Worm (Caenorhabditis elegans): ENCODE data around the gene F26F2.3.
"Not testable (repeated sequence)": the region's sequence is repeated elsewhere in the genome, so short reads cannot be mapped to it uniquely, and the experiment has no call there.

F26F2.3 gene

DNA sequence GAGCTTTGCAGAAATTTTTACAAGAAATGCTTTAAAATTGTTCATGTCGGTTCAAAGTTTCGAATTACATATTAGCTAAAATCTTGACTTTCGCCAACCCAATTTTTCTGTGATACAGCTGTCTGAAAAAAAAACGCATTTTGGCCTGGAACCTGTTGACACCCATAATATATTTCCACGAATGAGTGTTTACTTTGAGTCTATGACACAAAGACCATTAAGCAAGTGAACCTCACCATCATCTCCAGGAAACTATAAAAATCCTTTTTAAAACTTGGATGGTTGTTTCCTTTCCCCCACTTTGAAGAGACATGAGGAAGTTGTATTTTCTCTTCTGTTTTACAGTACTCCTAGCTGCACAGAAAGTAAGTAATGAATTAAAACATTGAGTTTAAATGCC is 8.0 kb upstream of the F26F2.3 start, which contains the start of gene clec-263:
Gene clec-263 (plus strand): TSS at position 301 of the 400 bp plus-strand sequence.
- TF ChIP-seq sea-1 (GFP tag; conservative IDR thresholded peaks at IDR 0.05), result no peak
- TF ChIP-seq tbx-37 (GFP tag; conservative IDR thresholded peaks at IDR 0.05), result no peak
- no peak for TF ChIP-seq F13C5.2 (tag; optimal IDR thresholded peaks at IDR 0.05)
- TF ChIP-seq hnd-1 (tag; optimal IDR thresholded peaks at IDR 0.05), result no peak
- TF ChIP-seq pes-1 (GFP tag; IDR thresholded peaks at IDR 0.05), result no peak
- no peak for TF ChIP-seq aly-1 (tag; optimal IDR thresholded peaks at IDR 0.05)
- TF ChIP-seq ceh-13 (GFP tag; optimal IDR thresholded peaks at IDR 0.05), result no peak
- TF ChIP-seq scrt-1 (GFP tag; IDR thresholded peaks at IDR 0.05), result no peak
- no peak for TF ChIP-seq hmg-4 (GFP tag; optimal IDR thresholded peaks at IDR 0.05)
- TF ChIP-seq tbx-11 (GFP tag; IDR thresholded peaks at IDR 0.05), result no peak
- no peak for TF ChIP-seq ama-1 (optimal IDR thresholded peaks at IDR 0.05)
- TF ChIP-seq ets-7 (tag; optimal IDR thresholded peaks at IDR 0.05), result no peak

DNA sequence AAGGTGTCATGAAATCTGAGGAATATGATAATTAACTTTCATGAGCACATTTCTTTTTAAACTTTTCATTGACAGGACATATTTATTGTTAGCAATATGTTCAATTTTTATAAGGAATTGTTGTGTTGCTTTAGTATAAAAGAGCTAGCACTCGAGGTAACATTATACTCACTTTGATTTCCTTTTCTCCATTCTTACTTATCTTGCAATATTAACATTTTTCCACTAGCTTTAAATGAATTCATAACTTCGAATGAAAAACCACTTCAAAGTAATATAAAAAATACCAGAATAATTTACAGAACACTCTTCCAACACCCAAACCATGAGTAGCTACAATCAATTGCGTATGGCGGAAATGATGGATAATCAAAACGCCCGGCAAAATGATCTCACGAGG is 7.0 kb upstream of the F26F2.3 start, which contains the start of gene F26F2.5:
Gene F26F2.5 (plus strand): TSS at position 301 of the 400 bp plus-strand sequence.
- TF ChIP-seq pes-1 (GFP tag; IDR thresholded peaks at IDR 0.05) (no peak), hmg-4 (GFP tag; optimal IDR thresholded peaks at IDR 0.05) (no peak), tbx-37 (GFP tag; conservative IDR thresholded peaks at IDR 0.05) (no peak), flt-1 (GFP tag; IDR thresholded peaks at IDR 0.05) (no peak), F13C5.2 (tag; optimal IDR thresholded peaks at IDR 0.05) (no peak), tbx-11 (GFP tag; IDR thresholded peaks at IDR 0.05) (no peak), B0310.2 (tag; optimal IDR thresholded peaks at IDR 0.05) (no peak), ama-1 (optimal IDR thresholded peaks at IDR 0.05) (no peak), aly-1 (tag; optimal IDR thresholded peaks at IDR 0.05) (no peak)

- not testable (repeated sequence) for TF ChIP-seq tbx-37 (GFP tag; conservative IDR thresholded peaks at IDR 0.05); aly-1 (tag; optimal IDR thresholded peaks at IDR 0.05); hmbx-1 (tag; optimal IDR thresholded peaks at IDR 0.05)
These were observed 2.6 kb upstream of the F26F2.3 start, which contains the start of gene F26F2.4 for ce11 chrV:20568995-20569394. Gene F26F2.4, plus strand, starts transcription at chrV:20569295.

DNA sequence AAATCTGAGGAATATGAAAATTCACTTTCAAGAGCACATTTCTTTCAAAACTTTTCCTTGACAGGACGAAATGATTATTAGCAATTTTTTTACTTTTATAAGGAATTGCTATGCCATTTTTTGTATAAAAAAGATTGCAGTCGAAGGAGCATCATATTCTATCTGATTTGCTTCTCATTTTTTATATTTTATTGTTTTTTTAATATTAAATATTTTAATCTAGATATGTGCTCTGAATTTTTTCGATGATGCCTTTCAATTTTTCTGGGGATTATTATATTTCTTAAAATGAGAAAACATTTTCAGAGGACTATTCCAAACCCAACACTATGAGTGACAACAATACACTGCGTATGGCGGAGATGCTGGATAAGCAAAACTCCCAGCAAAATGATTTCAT is 2.3 kb downstream of the F26F2.3 start, which contains the start of gene F26F2.13:
Gene F26F2.13 (plus strand): TSS at position 301 of the 400 bp plus-strand sequence.
- TF ChIP-seq B0310.2 (tag; optimal IDR thresholded peaks at IDR 0.05); tbx-37 (GFP tag; conservative IDR thresholded peaks at IDR 0.05); F13C5.2 (tag; optimal IDR thresholded peaks at IDR 0.05): not testable (repeated sequence)

DNA sequence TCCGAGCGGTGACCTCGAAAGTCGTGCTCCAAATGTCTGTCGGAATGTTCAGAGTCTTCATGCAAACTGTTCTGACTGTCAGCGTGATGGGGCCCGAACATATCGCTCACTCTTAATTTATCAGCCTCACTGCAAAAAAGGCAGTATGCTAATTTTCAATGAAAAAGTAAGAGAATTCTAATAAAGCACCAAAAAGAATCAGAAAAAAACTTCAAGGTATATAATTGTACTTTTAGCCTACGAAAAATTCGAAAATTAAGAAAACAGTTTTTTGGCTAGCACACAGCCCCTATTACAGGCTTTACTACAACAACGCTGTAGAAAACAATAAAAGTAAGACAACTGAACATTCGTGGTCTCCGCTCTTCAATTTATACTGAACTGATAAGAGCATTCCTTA is 4.6 kb downstream of the F26F2.3 start, which contains the start of gene F26F2.1:
Gene F26F2.1 (minus strand): TSS at position 101 of the 400 bp plus-strand sequence.
- TF ChIP-seq sea-1 (GFP tag; conservative IDR thresholded peaks at IDR 0.05) (no peak), hmg-4 (GFP tag; optimal IDR thresholded peaks at IDR 0.05) (no peak), aly-1 (tag; optimal IDR thresholded peaks at IDR 0.05) (no peak), tbx-37 (GFP tag; conservative IDR thresholded peaks at IDR 0.05) (no peak)

DNA sequence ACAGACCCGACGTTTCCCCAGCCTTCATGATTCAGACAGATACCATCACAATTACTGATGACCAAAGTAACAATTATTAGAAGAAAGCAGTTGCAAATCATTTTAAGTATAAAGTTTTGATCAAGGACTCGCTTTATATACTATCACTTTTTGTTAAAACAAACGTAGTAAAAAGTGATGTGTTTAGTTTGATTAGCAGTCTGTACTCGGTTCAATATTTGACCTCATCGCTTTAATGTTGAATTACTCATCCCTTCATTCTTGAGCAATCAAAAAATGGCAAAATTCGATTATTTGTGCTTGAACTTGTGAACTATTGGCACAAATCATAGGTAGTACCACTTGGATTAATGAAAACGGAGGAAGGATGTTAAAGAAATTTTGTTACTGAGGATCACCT is 8.1 kb downstream of the F26F2.3 start, which contains the start of gene abf-4:
Gene abf-4 (minus strand): TSS at position 101 of the 400 bp plus-strand sequence.
- TF ChIP-seq tbx-11 (GFP tag; IDR thresholded peaks at IDR 0.05), result no peak
- no peak for TF ChIP-seq scrt-1 (GFP tag; IDR thresholded peaks at IDR 0.05)
- TF ChIP-seq hmbx-1 (tag; optimal IDR thresholded peaks at IDR 0.05), result no peak
- no peak for TF ChIP-seq flt-1 (GFP tag; IDR thresholded peaks at IDR 0.05)
- TF ChIP-seq tbx-37 (GFP tag; conservative IDR thresholded peaks at IDR 0.05), result no peak
- TF ChIP-seq ets-7 (tag; optimal IDR thresholded peaks at IDR 0.05), result no peak
- TF ChIP-seq hnd-1 (tag; optimal IDR thresholded peaks at IDR 0.05), result no peak
- no peak for TF ChIP-seq tra-4 (tag; optimal IDR thresholded peaks at IDR 0.05)
- no peak for TF ChIP-seq hmg-4 (GFP tag; optimal IDR thresholded peaks at IDR 0.05)
- TF ChIP-seq sea-1 (GFP tag; conservative IDR thresholded peaks at IDR 0.05), result no peak
- TF ChIP-seq ama-1 (optimal IDR thresholded peaks at IDR 0.05), result no peak
- TF ChIP-seq F13C5.2 (tag; optimal IDR thresholded peaks at IDR 0.05), result no peak
- no peak for TF ChIP-seq B0310.2 (tag; optimal IDR thresholded peaks at IDR 0.05)
- TF ChIP-seq ceh-13 (GFP tag; optimal IDR thresholded peaks at IDR 0.05), result no peak
- no peak for TF ChIP-seq ceh-36 (tag; optimal IDR thresholded peaks at IDR 0.05)
- TF ChIP-seq pes-1 (GFP tag; IDR thresholded peaks at IDR 0.05), result no peak
- TF ChIP-seq aly-1 (tag; optimal IDR thresholded peaks at IDR 0.05), result no peak

DNA sequence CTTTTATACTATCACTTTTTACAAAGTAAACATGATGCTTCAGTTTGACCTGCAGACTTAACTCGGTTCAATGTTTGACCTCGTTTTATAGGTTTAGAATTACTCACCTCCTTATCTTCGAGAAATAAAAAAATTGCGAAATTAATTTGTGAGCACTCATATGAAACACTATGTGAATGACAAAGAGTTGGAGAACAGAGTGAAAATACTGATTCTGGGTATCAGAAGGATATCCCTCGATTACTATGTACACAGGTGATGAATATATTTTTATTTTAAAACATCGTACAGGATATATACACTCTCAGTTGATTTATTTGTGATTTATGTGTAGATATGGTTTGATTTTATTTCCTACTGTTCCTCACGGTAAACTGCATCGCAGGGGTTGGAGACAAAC is 10.1 kb downstream of the F26F2.3 start, which contains the start of gene Y38H6C.23:
Gene Y38H6C.23 (minus strand): TSS at position 101 of the 400 bp plus-strand sequence.
- TF ChIP-seq tbx-11 (GFP tag; IDR thresholded peaks at IDR 0.05), result no peak
- no peak for TF ChIP-seq ama-1 (optimal IDR thresholded peaks at IDR 0.05)
- TF ChIP-seq ets-7 (tag; optimal IDR thresholded peaks at IDR 0.05), result no peak
- no peak for TF ChIP-seq tra-4 (tag; optimal IDR thresholded peaks at IDR 0.05)
- TF ChIP-seq hmg-4 (GFP tag; optimal IDR thresholded peaks at IDR 0.05), result no peak
- TF ChIP-seq sea-1 (GFP tag; conservative IDR thresholded peaks at IDR 0.05), result no peak
- no peak for TF ChIP-seq scrt-1 (GFP tag; IDR thresholded peaks at IDR 0.05)
- TF ChIP-seq B0310.2 (tag; optimal IDR thresholded peaks at IDR 0.05), result no peak
- no peak for TF ChIP-seq ceh-13 (GFP tag; optimal IDR thresholded peaks at IDR 0.05)
- TF ChIP-seq F13C5.2 (tag; optimal IDR thresholded peaks at IDR 0.05), result no peak
- no peak for TF ChIP-seq ceh-36 (tag; optimal IDR thresholded peaks at IDR 0.05)
- TF ChIP-seq tbx-37 (GFP tag; conservative IDR thresholded peaks at IDR 0.05), result no peak
- TF ChIP-seq hnd-1 (tag; optimal IDR thresholded peaks at IDR 0.05), result no peak
- no peak for TF ChIP-seq flt-1 (GFP tag; IDR thresholded peaks at IDR 0.05)
- TF ChIP-seq pes-1 (GFP tag; IDR thresholded peaks at IDR 0.05), result no peak
- TF ChIP-seq hmbx-1 (tag; optimal IDR thresholded peaks at IDR 0.05), result no peak
- no peak for TF ChIP-seq aly-1 (tag; optimal IDR thresholded peaks at IDR 0.05)

DNA sequence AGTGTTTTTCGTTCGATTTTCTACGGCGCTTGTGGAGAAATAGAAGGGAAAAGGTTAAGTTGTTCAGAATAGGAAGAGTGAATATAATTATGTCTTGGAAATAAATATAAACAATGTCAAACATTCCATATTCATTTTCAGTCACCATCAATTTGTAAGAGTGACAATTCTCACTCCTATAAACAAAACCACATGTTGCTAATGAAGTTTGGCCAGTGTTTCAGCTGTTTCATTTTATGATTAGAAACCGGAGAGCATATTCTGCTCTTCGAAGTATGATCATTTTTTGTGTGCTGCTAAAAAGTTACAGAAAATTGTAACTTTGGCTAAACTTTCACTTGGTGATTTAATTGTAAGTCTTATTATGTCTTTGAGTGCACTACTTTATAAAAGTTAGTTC is 11.2 kb downstream of the F26F2.3 start, which contains the start of gene Y38H6C.21:
Gene Y38H6C.21 (minus strand): TSS at position 148 of the 400 bp plus-strand sequence.
- TF ChIP-seq scrt-1 (GFP tag; IDR thresholded peaks at IDR 0.05) (no peak), tra-4 (tag; optimal IDR thresholded peaks at IDR 0.05) (no peak), F13C5.2 (tag; optimal IDR thresholded peaks at IDR 0.05) (no peak), ama-1 (optimal IDR thresholded peaks at IDR 0.05) (no peak), hmbx-1 (tag; optimal IDR thresholded peaks at IDR 0.05) (no peak), ceh-13 (GFP tag; optimal IDR thresholded peaks at IDR 0.05) (no peak), sea-1 (GFP tag; conservative IDR thresholded peaks at IDR 0.05) (no peak), hnd-1 (tag; optimal IDR thresholded peaks at IDR 0.05) (no peak), B0310.2 (tag; optimal IDR thresholded peaks at IDR 0.05) (no peak), flt-1 (GFP tag; IDR thresholded peaks at IDR 0.05) (no peak), hmg-4 (GFP tag; optimal IDR thresholded peaks at IDR 0.05) (no peak), ets-7 (tag; optimal IDR thresholded peaks at IDR 0.05) (no peak), tbx-37 (GFP tag; conservative IDR thresholded peaks at IDR 0.05) (no peak), pes-1 (GFP tag; IDR thresholded peaks at IDR 0.05) (no peak), tbx-11 (GFP tag; IDR thresholded peaks at IDR 0.05) (no peak), aly-1 (tag; optimal IDR thresholded peaks at IDR 0.05) (no peak), ceh-36 (tag; optimal IDR thresholded peaks at IDR 0.05) (no peak)

Data from whole organism, early embryonic.